Fruit fly (Drosophila melanogaster) whole organism, embryonic: ENCODE results near the gene CG31278.

Experiments
- Bgb ChIP-seq: fragments of 200-800 bp; sonication (Bioruptor generic); IDR thresholded peaks from 2 replicates; pipeline ENCODE4 v1.3.6; 2022; ENCODE audit warnings: missing biosample characterization, missing genetic modification characterization; ENCODE audit not compliant: partially characterized antibody
- CG10543 ChIP-seq: fragments of 200-800 bp; sonication (Bioruptor generic); optimal IDR thresholded peaks from 3 replicates; lab custom pipeline; 2017; ENCODE audit warnings: missing biosample characterization, mild to moderate bottlenecking, missing genetic modification characterization, moderate library complexity
- CG15479 ChIP-seq: fragments of 200-800 bp; sonication (Bioruptor generic); optimal IDR thresholded peaks from 3 replicates; lab custom pipeline; 2019; ENCODE audit warnings: missing biosample characterization, mild to moderate bottlenecking, missing genetic modification characterization, moderate library complexity
- CG1602 ChIP-seq: fragments of 200-800 bp; sonication (Bioruptor generic); optimal IDR thresholded peaks from 3 replicates; lab custom pipeline; 2016; ENCODE audit warnings: missing biosample characterization, missing genetic modification characterization
- CG17568 ChIP-seq: fragments of 200-800 bp; sonication (Bioruptor generic); optimal IDR thresholded peaks from 2 replicates; lab custom pipeline; 2018; ENCODE audit warnings: missing biosample characterization, mild to moderate bottlenecking, missing genetic modification characterization, moderate library complexity
- CG18619 ChIP-seq: fragments of 200-800 bp; sonication (Bioruptor generic); optimal IDR thresholded peaks from 3 replicates; lab custom pipeline; 2017; ENCODE audit warnings: missing biosample characterization, mild to moderate bottlenecking, missing genetic modification characterization
- CG2202 ChIP-seq: fragments of 200-800 bp; sonication (Bioruptor generic); optimal IDR thresholded peaks from 2 replicates; lab custom pipeline; 2018; ENCODE audit warnings: missing biosample characterization, mild to moderate bottlenecking, missing genetic modification characterization
- CG31365 ChIP-seq: fragments of 200-800 bp; sonication (Bioruptor generic); optimal IDR thresholded peaks from 2 replicates; lab custom pipeline; 2018; ENCODE audit warnings: missing biosample characterization, mild to moderate bottlenecking, missing genetic modification characterization
- CG32532 ChIP-seq: fragments of 200-800 bp; sonication (Bioruptor generic); IDR thresholded peaks from 2 replicates; pipeline ENCODE4 v1.3.6; 2022; ENCODE audit warnings: missing biosample characterization, missing genetic modification characterization
- CG34376 ChIP-seq: fragments of 200-800 bp; sonication (Bioruptor generic); optimal IDR thresholded peaks from 2 replicates; lab custom pipeline; 2018; ENCODE audit warnings: missing biosample characterization, mild to moderate bottlenecking, missing genetic modification characterization
- CG4328 ChIP-seq: fragments of 200-800 bp; sonication (Bioruptor generic); optimal IDR thresholded peaks from 3 replicates; lab custom pipeline; 2017; ENCODE audit warnings: missing biosample characterization, missing genetic modification reagents, missing genetic modification characterization
- CG43689 ChIP-seq: fragments of 200-800 bp; sonication (Bioruptor generic); IDR thresholded peaks from 2 replicates; pipeline ENCODE4 v1.3.6; 2022; ENCODE audit warnings: missing biosample characterization, missing genetic modification characterization
- CG4820 ChIP-seq: fragments of 200-800 bp; sonication (Bioruptor generic); optimal IDR thresholded peaks from 3 replicates; lab custom pipeline; 2016; ENCODE audit warnings: missing biosample characterization, missing genetic modification characterization
- CG6683 ChIP-seq: fragments of 200-800 bp; sonication (Bioruptor generic); optimal IDR thresholded peaks from 2 replicates; lab custom pipeline; 2017; ENCODE audit warnings: missing biosample characterization, mild to moderate bottlenecking, missing genetic modification characterization, missing genetic modification reagents
- CG7839 ChIP-seq: fragments of 200-800 bp; sonication (Bioruptor generic); optimal IDR thresholded peaks from 3 replicates; lab custom pipeline; 2018; ENCODE audit warnings: missing biosample characterization, mild to moderate bottlenecking, missing genetic modification characterization, moderate library complexity
- CG8359 ChIP-seq: fragments of 200-800 bp; sonication (Bioruptor generic); optimal IDR thresholded peaks from 2 replicates; lab custom pipeline; 2017; ENCODE audit warnings: missing biosample characterization, mild to moderate bottlenecking, missing genetic modification characterization, borderline replicate concordance
- Doc2 ChIP-seq: fragments of 200-800 bp; sonication (Bioruptor generic); IDR thresholded peaks from 2 replicates; pipeline ENCODE4 v1.3.6; 2022; ENCODE audit warnings: missing biosample characterization, missing genetic modification characterization
- E2f1 ChIP-seq: fragments of 200-800 bp; sonication (Bioruptor generic); IDR thresholded peaks from 2 replicates; pipeline ENCODE4 v1.3.6; 2022; ENCODE audit warnings: missing biosample characterization, missing genetic modification characterization
- HHEX ChIP-seq: fragments of 200-800 bp; sonication (Bioruptor generic); optimal IDR thresholded peaks from 3 replicates; lab custom pipeline; 2017; ENCODE audit warnings: missing biosample characterization, mild to moderate bottlenecking, missing genetic modification characterization, missing genetic modification reagents
- Hey ChIP-seq: fragments of 200-800 bp; sonication (Bioruptor generic); optimal IDR thresholded peaks from 3 replicates; lab custom pipeline; 2018; ENCODE audit warnings: missing biosample characterization, mild to moderate bottlenecking, missing genetic modification characterization
- Hmr ChIP-seq: fragments of 200-800 bp; sonication (Bioruptor generic); optimal IDR thresholded peaks from 3 replicates; lab custom pipeline; 2017; ENCODE audit warnings: mild to moderate bottlenecking, missing biosample characterization, missing genetic modification reagents, missing genetic modification characterization
- Hmx ChIP-seq: fragments of 200-800 bp; sonication (Bioruptor generic); optimal IDR thresholded peaks from 2 replicates; lab custom pipeline; 2016; ENCODE audit warnings: missing biosample characterization, missing genetic modification characterization
- MTF-1 ChIP-seq: fragments of 200-800 bp; sonication (Bioruptor generic); optimal IDR thresholded peaks from 2 replicates; lab custom pipeline; 2018; ENCODE audit warnings: missing biosample characterization, mild to moderate bottlenecking, missing genetic modification characterization, borderline replicate concordance
- ac ChIP-seq: fragments of 200-800 bp; sonication (Bioruptor generic); optimal IDR thresholded peaks from 3 replicates; lab custom pipeline; 2017; ENCODE audit warnings: missing biosample characterization, mild to moderate bottlenecking, missing genetic modification characterization
- al ChIP-seq: fragments of 200-800 bp; sonication (Bioruptor generic); IDR thresholded peaks from 2 replicates; pipeline ENCODE4 v1.3.6; 2022; ENCODE audit warnings: missing biosample characterization, missing genetic modification characterization
- br ChIP-seq: fragments of >200 bp; optimal IDR thresholded peaks from 2 replicates; lab custom pipeline; 2017
- chinmo ChIP-seq: fragments of 200-800 bp; sonication (Bioruptor generic); IDR thresholded peaks from 4 replicates; pipeline ENCODE4 v1.3.6; 2022; ENCODE audit warnings: missing biosample characterization, missing genetic modification characterization; ENCODE audit not compliant: partially characterized antibody
- exex ChIP-seq: fragments of 200-800 bp; sonication (Bioruptor generic); optimal IDR thresholded peaks from 4 replicates; lab custom pipeline; 2018; ENCODE audit warnings: missing biosample characterization, mild to moderate bottlenecking, missing genetic modification characterization, moderate library complexity
- ftz-f1 ChIP-seq: fragments of 200-800 bp; sonication (Bioruptor generic); optimal IDR thresholded peaks from 2 replicates; lab custom pipeline; 2016; ENCODE audit warnings: missing biosample characterization, missing genetic modification characterization
- her ChIP-seq: fragments of 200-800 bp; sonication (Bioruptor generic); optimal IDR thresholded peaks from 2 replicates; lab custom pipeline; 2016; ENCODE audit warnings: missing biosample characterization, missing genetic modification characterization
- lab ChIP-seq: fragments of 200-800 bp; sonication (Bioruptor generic); optimal IDR thresholded peaks from 3 replicates; lab custom pipeline; 2017; ENCODE audit warnings: missing biosample characterization, missing genetic modification characterization, mild to moderate bottlenecking, moderate library complexity, missing genetic modification reagents
- nau ChIP-seq: fragments of 200-800 bp; sonication (Bioruptor generic); optimal IDR thresholded peaks from 3 replicates; lab custom pipeline; 2017; ENCODE audit warnings: missing biosample characterization, mild to moderate bottlenecking, missing genetic modification characterization, missing genetic modification reagents
- pum ChIP-seq: fragments of 200-800 bp; sonication (Bioruptor generic); optimal IDR thresholded peaks from 2 replicates; lab custom pipeline; 2016; ENCODE audit warnings: missing biosample characterization, missing genetic modification characterization
- repo ChIP-seq: fragments of 200-800 bp; sonication (Bioruptor generic); optimal IDR thresholded peaks from 2 replicates; lab custom pipeline; 2016; ENCODE audit warnings: missing biosample characterization, missing genetic modification characterization
- ro ChIP-seq: fragments of 200-800 bp; sonication (Bioruptor generic); IDR thresholded peaks from 2 replicates; pipeline ENCODE4 v1.3.6; 2022; ENCODE audit warnings: missing biosample characterization, missing genetic modification characterization
- sc ChIP-seq, 3 experiments: fragments of >200 bp in 2 of 3; fragments of 200-800 bp in 1 of 3; sonication (Bioruptor generic) in 1 of 3; optimal IDR thresholded peaks; 2 replicates in 2 of 3; 3 replicates in 1 of 3; lab custom pipeline; 2017; ENCODE audit warnings: mild to moderate bottlenecking in 1 of 3, missing biosample characterization in 1 of 3, missing genetic modification characterization in 1 of 3, missing genetic modification reagents in 1 of 3
- seq ChIP-seq: fragments of 200-800 bp; sonication (Bioruptor generic); IDR thresholded peaks from 2 replicates; pipeline ENCODE4 v1.3.6; 2022; ENCODE audit warnings: missing biosample characterization, missing genetic modification characterization
- sug ChIP-seq: fragments of 200-800 bp; optimal IDR thresholded peaks from 2 replicates; lab custom pipeline; 2019; ENCODE audit warnings: missing biosample characterization, mild to moderate bottlenecking, missing genetic modification characterization, moderate library complexity
- tgo ChIP-seq: fragments of 200-800 bp; sonication (Bioruptor generic); IDR thresholded peaks from 3 replicates; pipeline ENCODE4 v1.3.6; 2022; ENCODE audit warnings: missing biosample characterization, missing genetic modification characterization
- tll ChIP-seq, 2 experiments: fragments of 200-800 bp in 1 of 2; fragments of >200 bp in 1 of 2; sonication (Bioruptor generic) in 1 of 2; optimal IDR thresholded peaks; 2 replicates each; lab custom pipeline; 2017 to 2019; ENCODE audit warnings: missing biosample characterization in 2 of 2, missing genetic modification characterization in 2 of 2, mild to moderate bottlenecking in 1 of 2, moderate library complexity in 1 of 2
- tna ChIP-seq: fragments of 200-800 bp; sonication (Bioruptor generic); IDR thresholded peaks from 2 replicates; pipeline ENCODE4 v1.3.6; 2022; ENCODE audit warnings: missing biosample characterization, missing genetic modification characterization; ENCODE audit not compliant: partially characterized antibody
- usp ChIP-seq: fragments of >200 bp; optimal IDR thresholded peaks from 2 replicates; lab custom pipeline; 2017; ENCODE audit warnings: missing biosample characterization, missing genetic modification characterization
- vnd ChIP-seq: fragments of 200-800 bp; sonication (Bioruptor generic); IDR thresholded peaks from 3 replicates; pipeline ENCODE4 v1.3.6; 2022; ENCODE audit warnings: missing biosample characterization, missing genetic modification characterization; ENCODE audit not compliant: partially characterized antibody
- vvl ChIP-seq: fragments of 200-800 bp; sonication (Bioruptor generic); IDR thresholded peaks from 2 replicates; pipeline ENCODE4 v1.3.6; 2022; ENCODE audit warnings: missing biosample characterization, missing genetic modification characterization

CG31278 gene

dm6 chr3R:10704975-10705374 is 3.2 kb downstream of the CG31278 start, which contains the start of gene CG31391:
CG31391 (minus strand) TSS chr3R:10705075.
- TF ChIP-seq br (no peak), nau (no peak), MTF-1 (no peak), sc (optimal IDR thresholded peaks at IDR 0.05; lab: Kevin White, UChicago) (no peak), sc (GFP tag; optimal IDR thresholded peaks at IDR 0.05; lab: Kevin White, UChicago) (no peak), ac (GFP tag; lab: Kevin White, UChicago) (no peak), tgo (GFP tag; lab: Robert Waterston, UW) (no peak), pum (GFP tag; lab: Kevin White, UChicago) (no peak), CG2202 (no peak), ftz-f1 (GFP tag; lab: Kevin White, UChicago) (no peak), Bgb (GFP tag; lab: Robert Waterston, UW) (no peak), Doc2 (GFP tag; lab: Robert Waterston, UW) (no peak), HHEX (GFP tag; lab: Kevin White, UChicago) (no peak), E2f1 (GFP tag; lab: Robert Waterston, UW) (no peak)

dm6 chr3R:10700638-10701037 is 7.5 kb downstream of the CG31278 start:
- no peak for TF ChIP-seq CG6683 (GFP tag; lab: Kevin White, UChicago)
- TF ChIP-seq chinmo (GFP tag; lab: Robert Waterston, UW) = 0 out of 4 replicates have a peak, but pooled peaks have one; percentile 27
- TF ChIP-seq exex (tag; lab: Kevin White, UChicago) = peak; percentile 32
- TF ChIP-seq Hey (tag; lab: Kevin White, UChicago) = peak; percentile 93
- no peak for TF ChIP-seq tna (GFP tag; lab: Robert Waterston, UW)
- no peak for TF ChIP-seq ro (GFP tag; lab: Robert Waterston, UW)
- TF ChIP-seq her (GFP tag; lab: Kevin White, UChicago) = no peak
- TF ChIP-seq sug (tag; lab: Kevin White, UChicago) = peak; percentile 97
- peak; percentile 20 for TF ChIP-seq CG34376 (GFP tag; lab: Kevin White, UChicago)
- peak; percentile 14 for TF ChIP-seq CG15479 (GFP tag; lab: Kevin White, UChicago)
- TF ChIP-seq, all 482 proteins: peak for 6

dm6 chr3R:10699020-10699951 is 8.9 kb downstream of the CG31278 start:
- TF ChIP-seq Hmr (peak; percentile 71), CG7839 (no peak), CG4820 (GFP tag; lab: Kevin White, UChicago) (no peak), repo (GFP tag; lab: Kevin White, UChicago) (no peak), lab (GFP tag; lab: Kevin White, UChicago) (peak; percentile 63), CG43689 (no peak), vnd (GFP tag; lab: Robert Waterston, UW) (0 out of 3 replicates have a peak, but pooled peaks have one; percentile 39), al (GFP tag; lab: Robert Waterston, UW) (no peak), CG4328 (GFP tag; lab: Kevin White, UChicago) (no peak), CG10543 (GFP tag; lab: Kevin White, UChicago) (peak; percentile 39), ftz-f1 (GFP tag; lab: Kevin White, UChicago) (no peak), tll (GFP tag; optimal IDR thresholded peaks at IDR 0.05; lab: Kevin White, UChicago) (peak in 1 of 2 experiments; percentile 24), usp (GFP tag; lab: Kevin White, UChicago) (no peak), CG1602 (GFP tag; lab: Kevin White, UChicago) (no peak), CG31365 (tag; lab: Kevin White, UChicago) (no peak), CG32532 (peak; percentile 52; the same call in 1 of the 2 replicates), Hmx (no peak), CG8359 (GFP tag; lab: Kevin White, UChicago) (no peak), vvl (no peak), CG18619 (GFP tag; lab: Kevin White, UChicago) (no peak), CG17568 (no peak), CG6683 (GFP tag; lab: Kevin White, UChicago) (no peak), seq (peak; percentile 47; the same call in 1 of the 2 replicates)
